Fruit fly (Drosophila melanogaster) whole organism, embryonic: ENCODE data around the gene CG15767.
A peak's percentile ranks its signal among the peaks of the same experiment; 100 is the strongest.

Source experiments
- CG1024 ChIP-seq: fragments of 200-800 bp; sonication (Bioruptor generic); IDR thresholded peaks from 2 replicates; pipeline ENCODE4 v1.3.6; 2022; ENCODE audit warnings: missing biosample characterization, missing genetic modification characterization
- CG11398 ChIP-seq: fragments of 200-800 bp; sonication (Bioruptor generic); optimal IDR thresholded peaks from 2 replicates; lab custom pipeline; 2016; ENCODE audit warnings: missing biosample characterization, missing genetic modification characterization
- CG12391 ChIP-seq: fragments of 200-800 bp; sonication (Bioruptor generic); optimal IDR thresholded peaks from 3 replicates; lab custom pipeline; 2018; ENCODE audit warnings: missing biosample characterization, mild to moderate bottlenecking, missing genetic modification characterization, moderate library complexity
- CG13424 ChIP-seq: fragments of 200-800 bp; sonication (Bioruptor generic); optimal IDR thresholded peaks from 2 replicates; lab custom pipeline; 2019; ENCODE audit warnings: missing biosample characterization, mild to moderate bottlenecking, missing genetic modification characterization, moderate library complexity
- CG17328 ChIP-seq: fragments of 200-800 bp; sonication (Bioruptor generic); IDR thresholded peaks from 2 replicates; pipeline ENCODE4 v1.3.6; 2022; ENCODE audit warnings: missing biosample characterization, missing genetic modification characterization
- CG17361 ChIP-seq: fragments of 200-800 bp; sonication (Bioruptor generic); IDR thresholded peaks from 3 replicates; pipeline ENCODE4 v1.3.6; 2022; ENCODE audit warnings: missing biosample characterization, missing genetic modification characterization
- CG2678 ChIP-seq: fragments of 200-800 bp; sonication (Bioruptor generic); optimal IDR thresholded peaks from 3 replicates; lab custom pipeline; 2019; ENCODE audit warnings: missing biosample characterization, mild to moderate bottlenecking, missing genetic modification characterization, moderate library complexity
- CG30403 ChIP-seq: fragments of 200-800 bp; sonication (Bioruptor generic); optimal IDR thresholded peaks from 3 replicates; lab custom pipeline; 2016; ENCODE audit warnings: missing biosample characterization, missing genetic modification characterization
- CG32767 ChIP-seq: fragments of 200-800 bp; sonication (Bioruptor generic); IDR thresholded peaks from 2 replicates; pipeline ENCODE4 v1.3.6; 2022; ENCODE audit warnings: missing biosample characterization, missing genetic modification characterization
- CG5953 ChIP-seq: fragments of 200-800 bp; sonication (Bioruptor generic); IDR thresholded peaks from 2 replicates; pipeline ENCODE4 v1.3.6; 2022; ENCODE audit warnings: missing biosample characterization, missing genetic modification characterization
- CG6254 ChIP-seq: fragments of 200-800 bp; sonication (Bioruptor generic); optimal IDR thresholded peaks from 3 replicates; lab custom pipeline; 2017; ENCODE audit warnings: mild to moderate bottlenecking, missing biosample characterization, missing genetic modification reagents, missing genetic modification characterization
- CG7271 ChIP-seq: fragments of 200-800 bp; sonication (Bioruptor generic); optimal IDR thresholded peaks from 2 replicates; lab custom pipeline; 2018; ENCODE audit warnings: missing biosample characterization, mild to moderate bottlenecking, missing genetic modification characterization, moderate library complexity
- CG7556 ChIP-seq: fragments of 200-800 bp; sonication (Bioruptor generic); optimal IDR thresholded peaks from 2 replicates; lab custom pipeline; 2017; ENCODE audit warnings: missing biosample characterization, mild to moderate bottlenecking, missing genetic modification characterization
- CHES-1-like ChIP-seq: fragments of 200-800 bp; sonication (Bioruptor generic); optimal IDR thresholded peaks from 2 replicates; lab custom pipeline; 2016; ENCODE audit warnings: missing biosample characterization, missing genetic modification characterization
- CoRest ChIP-seq: fragments of 200-800 bp; sonication (Bioruptor generic); optimal IDR thresholded peaks from 3 replicates; lab custom pipeline; 2018; ENCODE audit warnings: missing biosample characterization, mild to moderate bottlenecking, missing genetic modification characterization, moderate library complexity
- D19A ChIP-seq: fragments of 200-800 bp; optimal IDR thresholded peaks from 3 replicates; lab custom pipeline; 2019; ENCODE audit warnings: missing biosample characterization, mild to moderate bottlenecking, missing genetic modification characterization, moderate library complexity
- Dip3 ChIP-seq: fragments of 200-800 bp; sonication (Bioruptor generic); optimal IDR thresholded peaks from 3 replicates; lab custom pipeline; 2016; ENCODE audit warnings: missing biosample characterization, missing genetic modification characterization
- Drgx ChIP-seq: fragments of 200-800 bp; sonication (Bioruptor generic); IDR thresholded peaks from 2 replicates; pipeline ENCODE4 v1.3.6; 2022; ENCODE audit warnings: missing biosample characterization, missing genetic modification characterization
- E2f2 ChIP-seq: fragments of 200-800 bp; sonication (Bioruptor generic); IDR thresholded peaks from 2 replicates; pipeline ENCODE4 v1.3.6; 2022; ENCODE audit warnings: missing biosample characterization, missing genetic modification characterization
- HHEX ChIP-seq: fragments of 200-800 bp; sonication (Bioruptor generic); optimal IDR thresholded peaks from 3 replicates; lab custom pipeline; 2017; ENCODE audit warnings: missing biosample characterization, mild to moderate bottlenecking, missing genetic modification characterization, missing genetic modification reagents
- Hmr ChIP-seq: fragments of 200-800 bp; sonication (Bioruptor generic); optimal IDR thresholded peaks from 3 replicates; lab custom pipeline; 2017; ENCODE audit warnings: mild to moderate bottlenecking, missing biosample characterization, missing genetic modification reagents, missing genetic modification characterization
- Jarid2 ChIP-seq: fragments of 200-800 bp; sonication (Bioruptor generic); optimal IDR thresholded peaks from 3 replicates; lab custom pipeline; 2017; ENCODE audit warnings: mild to moderate bottlenecking, missing biosample characterization, missing genetic modification reagents, missing genetic modification characterization
- NFAT ChIP-seq: fragments of 200-800 bp; sonication (Bioruptor generic); IDR thresholded peaks from 2 replicates; pipeline ENCODE4 v1.3.6; 2022; ENCODE audit warnings: missing biosample characterization, missing genetic modification characterization
- Neu2 ChIP-seq: fragments of 200-800 bp; sonication (Bioruptor generic); optimal IDR thresholded peaks from 3 replicates; lab custom pipeline; 2016; ENCODE audit warnings: missing biosample characterization, missing genetic modification characterization, borderline replicate concordance
- Nf-YC ChIP-seq: fragments of 200-800 bp; optimal IDR thresholded peaks from 3 replicates; lab custom pipeline; 2019; ENCODE audit warnings: missing biosample characterization, mild to moderate bottlenecking, missing genetic modification characterization, moderate library complexity
- Ptx1 ChIP-seq: fragments of 200-800 bp; sonication (Bioruptor generic); IDR thresholded peaks from 2 replicates; pipeline ENCODE4 v1.3.6; 2022; ENCODE audit warnings: missing biosample characterization, missing genetic modification characterization
- Sox102F ChIP-seq: fragments of 200-800 bp; sonication (Bioruptor generic); optimal IDR thresholded peaks from 2 replicates; lab custom pipeline; 2018; ENCODE audit warnings: missing biosample characterization, mild to moderate bottlenecking, missing genetic modification characterization, moderate library complexity
- Ssrp ChIP-seq: fragments of 200-800 bp; sonication (Bioruptor generic); optimal IDR thresholded peaks from 2 replicates; lab custom pipeline; 2018; ENCODE audit warnings: missing biosample characterization, mild to moderate bottlenecking, missing genetic modification characterization, moderate library complexity
- Trl ChIP-seq, 3 experiments: fragments of >200 bp in 2 of 3; fragments of 200-800 bp in 1 of 3; sonication (Bioruptor generic) in 1 of 3; optimal IDR thresholded peaks; 2 replicates in 1 of 3; 3 replicates in 2 of 3; lab custom pipeline; 2016 to 2017; ENCODE audit warnings: missing biosample characterization in 1 of 3, missing genetic modification characterization in 1 of 3
- Xbp1 ChIP-seq: fragments of 200-800 bp; sonication (Bioruptor generic); optimal IDR thresholded peaks from 3 replicates; lab custom pipeline; 2016; ENCODE audit warnings: missing biosample characterization, mild to moderate bottlenecking, missing genetic modification characterization
- al ChIP-seq: fragments of 200-800 bp; sonication (Bioruptor generic); IDR thresholded peaks from 2 replicates; pipeline ENCODE4 v1.3.6; 2022; ENCODE audit warnings: missing biosample characterization, missing genetic modification characterization
- cwo ChIP-seq: fragments of 200-800 bp; sonication (Bioruptor generic); optimal IDR thresholded peaks from 3 replicates; lab custom pipeline; 2017; ENCODE audit warnings: missing biosample characterization, missing genetic modification characterization, mild to moderate bottlenecking, moderate library complexity, missing genetic modification reagents
- da ChIP-seq: fragments of 200-800 bp; sonication (Bioruptor generic); optimal IDR thresholded peaks from 2 replicates; lab custom pipeline; 2016; ENCODE audit warnings: missing biosample characterization, missing genetic modification characterization
- ems ChIP-seq: fragments of 200-800 bp; sonication (Bioruptor generic); optimal IDR thresholded peaks from 3 replicates; lab custom pipeline; 2016; ENCODE audit warnings: missing biosample characterization, missing genetic modification characterization
- eve ChIP-seq, 2 experiments: fragments of >200 bp; optimal IDR thresholded peaks; 2 replicates each; lab custom pipeline; 2017; ENCODE audit warnings: missing biosample characterization in 2 of 2, missing genetic modification characterization in 2 of 2
- lbe ChIP-seq: fragments of 200-800 bp; sonication (Bioruptor generic); optimal IDR thresholded peaks from 2 replicates; lab custom pipeline; 2016; ENCODE audit warnings: missing biosample characterization, mild to moderate bottlenecking, missing genetic modification characterization
- lilli ChIP-seq: fragments of 200-800 bp; sonication (Bioruptor generic); optimal IDR thresholded peaks from 3 replicates; lab custom pipeline; 2016; ENCODE audit warnings: missing biosample characterization, missing genetic modification characterization
- maf-S ChIP-seq: fragments of 200-800 bp; sonication (Bioruptor generic); optimal IDR thresholded peaks from 2 replicates; lab custom pipeline; 2016; ENCODE audit warnings: missing biosample characterization, missing genetic modification characterization
- pan ChIP-seq, 4 experiments: fragments of >200 bp in 3 of 4; fragments of 200-800 bp in 1 of 4; sonication (Bioruptor generic) in 1 of 4; optimal IDR thresholded peaks in 3 of 4; IDR thresholded peaks in 1 of 4; 2 replicates each; pipeline versions ENCODE4 v1.3.6 to Lab custom; 2017 to 2022; ENCODE audit warnings: missing biosample characterization in 2 of 4, missing genetic modification characterization in 2 of 4, mixed read lengths in 1 of 4
- pum ChIP-seq: fragments of 200-800 bp; sonication (Bioruptor generic); optimal IDR thresholded peaks from 2 replicates; lab custom pipeline; 2016; ENCODE audit warnings: missing biosample characterization, missing genetic modification characterization
- sens-2 ChIP-seq: fragments of 200-800 bp; sonication (Bioruptor generic); IDR thresholded peaks from 2 replicates; pipeline ENCODE4 v1.3.6; 2022; ENCODE audit warnings: missing biosample characterization, missing genetic modification characterization
- seq ChIP-seq: fragments of 200-800 bp; sonication (Bioruptor generic); IDR thresholded peaks from 2 replicates; pipeline ENCODE4 v1.3.6; 2022; ENCODE audit warnings: missing biosample characterization, missing genetic modification characterization
- slbo ChIP-seq: fragments of 200-800 bp; sonication (Bioruptor generic); IDR thresholded peaks from 2 replicates; pipeline ENCODE4 v1.3.6; 2022; ENCODE audit warnings: missing biosample characterization, missing genetic modification characterization
- slou ChIP-seq: fragments of 200-800 bp; sonication (Bioruptor generic); optimal IDR thresholded peaks from 3 replicates; lab custom pipeline; 2016; ENCODE audit warnings: missing biosample characterization, missing genetic modification characterization
- so ChIP-seq: fragments of 200-800 bp; sonication (Bioruptor generic); IDR thresholded peaks from 3 replicates; pipeline ENCODE4 v1.3.6; 2022; ENCODE audit warnings: missing biosample characterization, missing genetic modification characterization
- sob ChIP-seq: fragments of 200-800 bp; sonication (Bioruptor generic); IDR thresholded peaks from 2 replicates; pipeline ENCODE4 v1.3.6; 2022; ENCODE audit warnings: missing biosample characterization, missing genetic modification characterization
- stwl ChIP-seq: fragments of 200-800 bp; sonication (Bioruptor generic); optimal IDR thresholded peaks from 3 replicates; lab custom pipeline; 2018; ENCODE audit warnings: missing biosample characterization, mild to moderate bottlenecking, missing genetic modification characterization, moderate library complexity
- tgo ChIP-seq: fragments of 200-800 bp; sonication (Bioruptor generic); IDR thresholded peaks from 3 replicates; pipeline ENCODE4 v1.3.6; 2022; ENCODE audit warnings: missing biosample characterization, missing genetic modification characterization
- toy ChIP-seq: fragments of 200-800 bp; sonication (Bioruptor generic); IDR thresholded peaks from 2 replicates; pipeline ENCODE4 v1.3.6; 2022; ENCODE audit warnings: missing biosample characterization, missing genetic modification characterization
- ttk ChIP-seq: fragments of 200-800 bp; sonication (Bioruptor generic); IDR thresholded peaks from 2 replicates; pipeline ENCODE4 v2.1.2; 2022; ENCODE audit warnings: missing biosample characterization, missing genetic modification characterization

The CG15767 gene

dm6 chrX:5786559-5786958, 2.7 kb upstream of the CG15767 start (continued):
- no peak for TF ChIP-seq Trl (optimal IDR thresholded peaks at IDR 0.05; lab: Kevin White, UChicago)
- no peak for TF ChIP-seq Trl (GFP tag; optimal IDR thresholded peaks at IDR 0.05; lab: Kevin White, UChicago)
- no peak for TF ChIP-seq CG11398 (GFP tag; lab: Kevin White, UChicago)
- peak; percentile 56 for TF ChIP-seq CG12391
- no peak for TF ChIP-seq stwl (tag; lab: Kevin White, UChicago)
- TF ChIP-seq CG7271 (tag; lab: Kevin White, UChicago), result no peak
- TF ChIP-seq lilli (GFP tag; lab: Kevin White, UChicago), result no peak
- no peak for TF ChIP-seq al (GFP tag; lab: Robert Waterston, UW)
- TF ChIP-seq slbo (GFP tag; lab: Robert Waterston, UW), result no peak
- TF ChIP-seq CG17361 (GFP tag; lab: Robert Waterston, UW), result 0 out of 3 replicates have a peak, but pooled peaks have one; percentile 37
- no peak for TF ChIP-seq NFAT (GFP tag; lab: Robert Waterston, UW)
- peak; percentile 75 for TF ChIP-seq Sox102F
- TF ChIP-seq Jarid2, result no peak
- no peak for TF ChIP-seq eve (GFP tag; optimal IDR thresholded peaks at IDR 0.05; lab: Kevin White, UChicago)
- TF ChIP-seq Nf-YC (tag; lab: Kevin White, UChicago), result no peak
- TF ChIP-seq CHES-1-like (GFP tag; lab: Kevin White, UChicago), result no peak
- TF ChIP-seq CG13424 (tag; lab: Kevin White, UChicago), result peak; percentile 45
- TF ChIP-seq cwo (GFP tag; lab: Kevin White, UChicago), result no peak
- TF ChIP-seq slou (GFP tag; lab: Kevin White, UChicago), result no peak
- peak; percentile 10 for TF ChIP-seq Ssrp
- no peak for TF ChIP-seq pan (optimal IDR thresholded peaks at IDR 0.05; lab: Kevin White, UChicago)
- TF ChIP-seq pan (GFP tag; optimal IDR thresholded peaks at IDR 0.05 in 1 of 2, IDR thresholded peaks at IDR 0.05 in 1 of 2), result peak in 1 of 2 experiments; percentile 52
- TF ChIP-seq CG7556 (GFP tag; lab: Kevin White, UChicago), result peak; percentile 46
- TF ChIP-seq ttk (GFP tag; lab: Robert Waterston, UW), result 0 out of 2 replicates have a peak, but pooled peaks have one; percentile 26
- TF ChIP-seq Neu2, result no peak
- TF ChIP-seq CG30403 (GFP tag; lab: Kevin White, UChicago), result peak; percentile 32
- TF ChIP-seq CG32767 (GFP tag; lab: Robert Waterston, UW), result no peak
- peak; percentile 68 for TF ChIP-seq lbe (GFP tag; lab: Kevin White, UChicago)
- TF ChIP-seq pum (GFP tag; lab: Kevin White, UChicago), result no peak
- TF ChIP-seq CG5953 (GFP tag; lab: Robert Waterston, UW), result 0 out of 2 replicates have a peak, but pooled peaks have one; percentile 12
- no peak for TF ChIP-seq da (GFP tag; lab: Kevin White, UChicago)
- TF ChIP-seq D19A (tag; lab: Kevin White, UChicago), result no peak
- TF ChIP-seq CG1024 (GFP tag; lab: Robert Waterston, UW), result no peak
- TF ChIP-seq Xbp1, result peak; percentile 7
- TF ChIP-seq sens-2, result no peak
- peak; percentile 10; the same call in 1 of the 2 replicates for TF ChIP-seq CG17328 (GFP tag; lab: Robert Waterston, UW)
- TF ChIP-seq so (GFP tag; lab: Robert Waterston, UW), result peak; percentile 53; the same call in 1 of the 3 replicates
- TF ChIP-seq ems (GFP tag; lab: Kevin White, UChicago), result peak; percentile 4
- TF ChIP-seq sob (GFP tag; lab: Robert Waterston, UW), result 0 out of 2 replicates have a peak, but pooled peaks have one; percentile 26
- TF ChIP-seq CG6254, result no peak
- peak; percentile 89 for TF ChIP-seq Drgx (GFP tag; lab: Robert Waterston, UW)
- TF ChIP-seq CoRest (tag; lab: Kevin White, UChicago), result peak; percentile 43
- TF ChIP-seq E2f2 (GFP tag; lab: Robert Waterston, UW), result peak; percentile 15; the same call in 1 of the 2 replicates
- TF ChIP-seq tgo (GFP tag; lab: Robert Waterston, UW), result peak; percentile 29; the same call in 2 of the 3 replicates
- no peak for TF ChIP-seq HHEX (GFP tag; lab: Kevin White, UChicago)
- no peak for TF ChIP-seq CG2678
- peak; percentile 4 for TF ChIP-seq Hmr (GFP tag; lab: Kevin White, UChicago)
- TF ChIP-seq toy (GFP tag; lab: Robert Waterston, UW), result no peak
- TF ChIP-seq Ptx1 (GFP tag; lab: Robert Waterston, UW), result peak; percentile 66
- no peak for TF ChIP-seq maf-S (GFP tag; lab: Kevin White, UChicago)
- TF ChIP-seq seq (GFP tag; lab: Robert Waterston, UW), result 0 out of 2 replicates have a peak, but pooled peaks have one; percentile 37
- no peak for TF ChIP-seq Dip3 (GFP tag; lab: Kevin White, UChicago)
